Fruit fly (Drosophila melanogaster): ENCODE data around the gene CG33203.

DNA sequence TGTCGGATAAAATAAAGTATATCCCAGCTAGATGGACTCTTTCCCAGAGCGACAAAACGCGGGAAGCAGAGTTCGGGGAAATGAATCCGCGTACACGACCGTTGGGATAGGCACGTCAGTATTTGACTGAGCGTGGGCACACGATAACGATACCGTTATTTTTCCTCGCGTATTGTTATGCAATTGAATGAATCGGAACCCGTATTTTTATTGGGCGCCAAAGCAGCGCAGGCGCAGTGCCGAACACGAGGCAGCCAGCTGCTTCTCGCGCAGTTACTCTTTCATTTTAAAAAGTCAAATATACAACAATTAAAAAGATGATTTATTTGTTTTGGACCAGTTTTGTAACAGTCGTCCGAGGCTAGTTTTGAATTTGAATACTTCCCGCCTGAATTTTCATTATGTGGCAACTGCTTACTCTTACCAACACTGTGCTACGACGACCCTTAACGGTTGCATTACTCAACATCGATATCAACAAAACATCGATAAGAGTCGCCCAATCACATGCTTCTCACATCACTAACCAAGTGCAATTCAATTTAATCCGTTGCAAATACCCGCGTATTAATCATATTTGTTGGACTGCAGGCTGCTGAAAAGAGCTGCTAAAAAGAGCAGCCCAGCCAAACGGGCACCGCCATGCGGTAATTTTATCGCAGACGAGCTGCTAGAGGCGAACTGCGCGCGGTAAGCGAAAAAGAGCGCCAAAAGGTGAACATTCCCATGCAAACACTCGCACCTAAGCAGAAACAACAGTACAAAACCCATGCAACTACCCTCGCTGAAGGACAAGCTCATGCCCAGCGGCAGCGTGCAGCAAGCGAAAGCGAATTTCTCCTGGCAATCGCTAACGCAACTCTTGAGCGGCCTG, at the start of gene CG33203, which contains the start of gene Doa:
- no peak for TF ChIP-seq CG32121 (GFP tag; IDR thresholded peaks at IDR 0.05)
- TF ChIP-seq Pif1A (GFP tag; optimal IDR thresholded peaks at IDR 0.05), result no peak
- TF ChIP-seq CG34367 (tag; optimal IDR thresholded peaks at IDR 0.05), result no peak
- no peak for TF ChIP-seq EcR (GFP tag; optimal IDR thresholded peaks at IDR 0.05)
- no peak for TF ChIP-seq Snoo (tag; optimal IDR thresholded peaks at IDR 0.05)
- no peak for TF ChIP-seq fd96Ca (GFP tag; IDR thresholded peaks at IDR 0.05)
- no peak for TF ChIP-seq CG14655 (GFP tag; optimal IDR thresholded peaks at IDR 0.05)
- no peak for TF ChIP-seq CG17806 (tag; optimal IDR thresholded peaks at IDR 0.05)
- no peak for TF ChIP-seq CG10348 (GFP tag; IDR thresholded peaks at IDR 0.05)
- TF ChIP-seq CG8159 (tag; optimal IDR thresholded peaks at IDR 0.05), result no peak
- no peak for TF ChIP-seq CG15710 (tag; optimal IDR thresholded peaks at IDR 0.05)
- TF ChIP-seq Ets98B (GFP tag; IDR thresholded peaks at IDR 0.05), result 0 out of 2 replicates have a peak, but pooled peaks have one; percentile 12
- no peak for TF ChIP-seq CG13204 (GFP tag; optimal IDR thresholded peaks at IDR 0.05)
- no peak for TF ChIP-seq D1 (tag; optimal IDR thresholded peaks at IDR 0.05)

Data from whole organism, pupa.